Worm (Caenorhabditis elegans): ENCODE data around the gene srb-16.

DNA sequence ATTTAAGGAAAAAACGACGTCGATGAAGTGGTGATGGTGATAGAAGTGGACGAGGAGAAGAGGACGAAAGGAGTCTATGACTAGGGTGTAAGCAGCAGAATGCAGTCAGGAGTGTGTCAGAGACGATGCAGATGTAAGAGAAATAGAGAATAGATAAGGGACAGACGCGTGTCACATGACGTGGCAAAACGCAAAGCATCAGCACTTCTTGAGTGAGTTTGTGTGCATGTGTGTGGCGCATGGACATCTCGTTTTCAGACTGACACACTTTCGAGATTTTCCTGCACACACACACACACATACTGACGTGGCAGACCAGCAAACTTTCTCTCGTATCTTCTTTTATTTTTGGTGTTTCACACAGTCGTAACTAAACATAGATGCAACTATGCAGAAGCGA, 31.7 kb upstream of the srb-16 start:
- TF ChIP-seq him-1 (tag; optimal IDR thresholded peaks at IDR 0.05) (no peak), W03F9.2 (tag; optimal IDR thresholded peaks at IDR 0.05) (peak; percentile 22), dao-5 (tag; optimal IDR thresholded peaks at IDR 0.05) (peak; percentile 10)

All from whole organism, L4/young adult.